Worm (Caenorhabditis elegans): ENCODE results near the gene K02A6.2.
A peak's percentile ranks its signal among the peaks of the same experiment; 100 is the strongest.

DNA sequence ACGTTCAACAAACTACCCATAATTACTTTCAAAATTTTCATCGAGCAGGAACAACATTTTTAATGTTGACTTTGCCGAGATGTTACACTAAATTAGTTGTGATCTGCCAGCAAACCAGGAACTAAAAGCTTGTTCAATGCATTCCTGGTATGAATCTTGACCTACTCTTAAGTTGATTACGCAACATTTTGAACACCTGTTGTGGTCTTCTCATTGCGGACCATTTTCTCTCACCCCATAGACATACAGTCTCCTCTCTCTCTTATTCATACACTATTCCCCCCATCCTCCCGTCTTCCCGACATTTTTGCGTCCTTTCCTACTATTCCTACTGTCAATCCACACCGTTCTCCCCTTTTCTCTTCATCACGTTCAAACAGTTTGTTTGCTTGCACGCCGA is 48.7 kb upstream of the K02A6.2 start:
- no peak for TF ChIP-seq pes-1 (GFP tag; IDR thresholded peaks at IDR 0.05)
- TF ChIP-seq ama-1 (optimal IDR thresholded peaks at IDR 0.05): no peak
- no peak for TF ChIP-seq ceh-13 (GFP tag; optimal IDR thresholded peaks at IDR 0.05)
- no peak for TF ChIP-seq flt-1 (GFP tag; IDR thresholded peaks at IDR 0.05)
- TF ChIP-seq hnd-1 (tag; optimal IDR thresholded peaks at IDR 0.05): no peak
- TF ChIP-seq aly-1 (tag; optimal IDR thresholded peaks at IDR 0.05): peak; percentile 5
- TF ChIP-seq B0310.2 (tag; optimal IDR thresholded peaks at IDR 0.05): no peak
- no peak for TF ChIP-seq F13C5.2 (tag; optimal IDR thresholded peaks at IDR 0.05)
- no peak for TF ChIP-seq ceh-36 (tag; optimal IDR thresholded peaks at IDR 0.05)
- TF ChIP-seq tbx-11 (GFP tag; IDR thresholded peaks at IDR 0.05): no peak
- no peak for TF ChIP-seq tra-4 (tag; optimal IDR thresholded peaks at IDR 0.05)
- TF ChIP-seq ets-7 (tag; optimal IDR thresholded peaks at IDR 0.05): no peak
- TF ChIP-seq sea-1 (GFP tag; conservative IDR thresholded peaks at IDR 0.05): no peak
- no peak for TF ChIP-seq hmg-4 (GFP tag; optimal IDR thresholded peaks at IDR 0.05)

All from whole organism, early embryonic.